Fruit fly (Drosophila melanogaster): ENCODE measurements around the gene CG3330.

Gene CG3330

dm6 chr3R:27292159-27292880, 38.4 kb downstream of the CG3330 start, which contains the start of gene CG3348 (continued):
- TF ChIP-seq CG4360 (GFP tag; IDR thresholded peaks at IDR 0.05): no peak
- TF ChIP-seq CG1233 (GFP tag; optimal IDR thresholded peaks at IDR 0.05): peak; percentile 77
- TF ChIP-seq CG34422 (GFP tag; IDR thresholded peaks at IDR 0.05): 0 out of 3 replicates have a peak, but pooled peaks have one; percentile 29
- peak; percentile 41 for TF ChIP-seq lbe (GFP tag; optimal IDR thresholded peaks at IDR 0.05)
- TF ChIP-seq H15 (GFP tag; IDR thresholded peaks at IDR 0.05): peak; percentile 34; the same call in 1 of the 3 replicates
- peak; percentile 53 for TF ChIP-seq Bteb2 (GFP tag; optimal IDR thresholded peaks at IDR 0.05)
- TF ChIP-seq tio (GFP tag; optimal IDR thresholded peaks at IDR 0.05): peak; percentile 49
- TF ChIP-seq CG43689 (GFP tag; IDR thresholded peaks at IDR 0.05): no peak; the same call in 1 of the 2 replicates
- no peak for TF ChIP-seq Hr39 (optimal IDR thresholded peaks at IDR 0.05)
- TF ChIP-seq CG17186 (GFP tag; optimal IDR thresholded peaks at IDR 0.05): no peak
- peak; percentile 72 for TF ChIP-seq CG7556 (GFP tag; optimal IDR thresholded peaks at IDR 0.05)
- TF ChIP-seq Usf (GFP tag; optimal IDR thresholded peaks at IDR 0.05): peak; percentile 81
- peak; percentile 61 for TF ChIP-seq Side (GFP tag; optimal IDR thresholded peaks at IDR 0.05)
- no peak for TF ChIP-seq amos (GFP tag; IDR thresholded peaks at IDR 0.05; ENCODE audit: partially characterized antibody)
- peak; percentile 83 for TF ChIP-seq CG31224 (GFP tag; IDR thresholded peaks at IDR 0.05)
- peak; percentile 44 for TF ChIP-seq CG9609 (GFP tag; optimal IDR thresholded peaks at IDR 0.05)
- no peak for TF ChIP-seq bigmax (GFP tag; optimal IDR thresholded peaks at IDR 0.05)
- peak; percentile 62 for TF ChIP-seq toy (GFP tag; IDR thresholded peaks at IDR 0.05)
- TF ChIP-seq Antp (GFP tag; optimal IDR thresholded peaks at IDR 0.05): peak; percentile 4
- 0 out of 2 replicates have a peak, but pooled peaks have one; percentile 15 for TF ChIP-seq CG14667 (GFP tag; IDR thresholded peaks at IDR 0.05)
- no peak for TF ChIP-seq crol (GFP tag; IDR thresholded peaks at IDR 0.05)
- TF ChIP-seq Dp (GFP tag; optimal IDR thresholded peaks at IDR 0.05): no peak
- TF ChIP-seq Lim3 (GFP tag; IDR thresholded peaks at IDR 0.05): no peak
- peak; percentile 50 for TF ChIP-seq Ravus (GFP tag; IDR thresholded peaks at IDR 0.05)
- no peak for TF ChIP-seq run (tag; optimal IDR thresholded peaks at IDR 0.05)
- TF ChIP-seq CG1792 (GFP tag; optimal IDR thresholded peaks at IDR 0.05): peak; percentile 67
- TF ChIP-seq dysf (GFP tag; IDR thresholded peaks at IDR 0.05): peak; percentile 83
- TF ChIP-seq CG4707 (GFP tag; optimal IDR thresholded peaks at IDR 0.05): no peak
- TF ChIP-seq Lpt (GFP tag; optimal IDR thresholded peaks at IDR 0.05): no peak
- TF ChIP-seq tin (GFP tag; optimal IDR thresholded peaks at IDR 0.05): peak; percentile 61
- peak; percentile 79 for TF ChIP-seq rib (GFP tag; IDR thresholded peaks at IDR 0.05)
- TF ChIP-seq hb (GFP tag; IDR thresholded peaks at IDR 0.05; ENCODE audit: partially characterized antibody): no peak
- peak; percentile 75 for TF ChIP-seq HmgZ (tag; optimal IDR thresholded peaks at IDR 0.05)
- no peak for TF ChIP-seq Doc2 (GFP tag; IDR thresholded peaks at IDR 0.05)
- TF ChIP-seq CG8944 (GFP tag; optimal IDR thresholded peaks at IDR 0.05): peak; percentile 25
- no peak for TF ChIP-seq luna (GFP tag; optimal IDR thresholded peaks at IDR 0.05)
- TF ChIP-seq CG17912 (GFP tag; optimal IDR thresholded peaks at IDR 0.05): no peak
- TF ChIP-seq hkb (optimal IDR thresholded peaks at IDR 0.05): no peak
- peak; percentile 68 for TF ChIP-seq hkb (GFP tag; IDR thresholded peaks at IDR 0.05)
- TF ChIP-seq CG8478 (optimal IDR thresholded peaks at IDR 0.05): no peak
- no peak for TF ChIP-seq CG2116 (GFP tag; optimal IDR thresholded peaks at IDR 0.05)
- TF ChIP-seq twi (tag; optimal IDR thresholded peaks at IDR 0.05): no peak
- no peak for TF ChIP-seq CG34376 (GFP tag; optimal IDR thresholded peaks at IDR 0.05)
- peak; percentile 14 for TF ChIP-seq kah (GFP tag; optimal IDR thresholded peaks at IDR 0.05)
- no peak for TF ChIP-seq Sox100B (GFP tag; optimal IDR thresholded peaks at IDR 0.05)
- TF ChIP-seq gsb-n (tag; optimal IDR thresholded peaks at IDR 0.05): peak; percentile 15
- TF ChIP-seq jing (GFP tag; optimal IDR thresholded peaks at IDR 0.05): no peak
- peak; percentile 60 for TF ChIP-seq CG15514 (GFP tag; optimal IDR thresholded peaks at IDR 0.05)
- peak; percentile 82 for TF ChIP-seq Dip3 (GFP tag; optimal IDR thresholded peaks at IDR 0.05)
- TF ChIP-seq CG17802 (tag; optimal IDR thresholded peaks at IDR 0.05): peak; percentile 2
- TF ChIP-seq org-1 (GFP tag; optimal IDR thresholded peaks at IDR 0.05): peak; percentile 36
- peak; percentile 63 for TF ChIP-seq Ets65A (GFP tag)

Data from whole organism, embryonic.